Worm (Caenorhabditis elegans) whole organism, L4 larva: ENCODE data around the gene srw-72.
"Not testable (repeated sequence)": the region's sequence is repeated elsewhere in the genome, so short reads cannot be mapped to it uniquely, and the experiment has no call there.

ENCODE experiments used
- D1046.2 ChIP-seq: fragments of 200-800 bp; sonication (Bioruptor generic); IDR thresholded peaks from 2 replicates; pipeline ENCODE4 v1.3.6; 2022; ENCODE audit warnings: missing genetic modification characterization, missing compliant biosample characterization
- F10B5.3 ChIP-seq: sonication (generic microtip); optimal IDR thresholded peaks from 2 replicates; lab custom pipeline; 2016; ENCODE audit warnings: mild to moderate bottlenecking, missing genetic modification characterization, missing compliant biosample characterization
- F26F4.8 ChIP-seq: fragments of 200-800 bp; sonication (Bioruptor generic); conservative IDR thresholded peaks from 2 replicates; pipeline ENCODE4 v1.3.6; 2022; ENCODE audit warnings: missing genetic modification characterization, missing compliant biosample characterization
- R02D3.7 ChIP-seq: fragments of 150-350 bp; sonication (generic microtip); optimal IDR thresholded peaks from 3 replicates; lab custom pipeline; 2014; ENCODE audit warnings: missing biosample characterization, missing genetic modification characterization
- T20F7.1 ChIP-seq: fragments of 200-800 bp; sonication (Bioruptor generic); optimal IDR thresholded peaks from 2 replicates; lab custom pipeline; 2018; ENCODE audit warnings: mild to moderate bottlenecking, missing genetic modification characterization, missing compliant biosample characterization
- Y48G9A.11 ChIP-seq: fragments of 200-800 bp; sonication (Bioruptor generic); IDR thresholded peaks from 2 replicates; pipeline ENCODE4 v1.3.6; 2022; ENCODE audit warnings: missing genetic modification reagents, missing genetic modification characterization, missing compliant biosample characterization
- arid-1 ChIP-seq: fragments of 200-800 bp; sonication (Bioruptor generic); conservative IDR thresholded peaks from 2 replicates; pipeline ENCODE4 v1.3.6; 2022; ENCODE audit warnings: missing genetic modification reagents, missing genetic modification characterization, missing compliant biosample characterization
- ceh-32 ChIP-seq: sonication (generic microtip); optimal IDR thresholded peaks from 2 replicates; lab custom pipeline; 2016; ENCODE audit warnings: mild to moderate bottlenecking, missing genetic modification characterization, missing compliant biosample characterization; ENCODE audit not compliant: poor library complexity
- daf-16 ChIP-seq, 3 experiments: sonication (generic microtip); optimal IDR thresholded peaks; 2 replicates each; lab custom pipeline; 2016 to 2017; ENCODE audit warnings: missing genetic modification characterization in 3 of 3, missing genetic modification reagents in 3 of 3, mild to moderate bottlenecking in 2 of 3, missing compliant biosample characterization in 2 of 3, missing biosample characterization in 1 of 3, moderate library complexity in 1 of 3
- dmd-8 ChIP-seq: fragments of 200-800 bp; sonication (Bioruptor generic); IDR thresholded peaks from 2 replicates; pipeline ENCODE4 v1.3.6; 2022; ENCODE audit warnings: missing genetic modification characterization, missing compliant biosample characterization
- dve-1 ChIP-seq: sonication (generic microtip); optimal IDR thresholded peaks from 2 replicates; lab custom pipeline; 2017; ENCODE audit warnings: antibody characterized with exemption, mild to moderate bottlenecking, missing genetic modification characterization, missing compliant biosample characterization; ENCODE audit not compliant: insufficient read depth
- hif-1 ChIP-seq, 2 experiments: sonication (generic microtip); optimal IDR thresholded peaks; 2 replicates each; lab custom pipeline; 2016 to 2017; ENCODE audit warnings: missing compliant biosample characterization in 2 of 2, missing genetic modification characterization in 2 of 2, missing genetic modification reagents in 2 of 2, missing genotype in 2 of 2, mild to moderate bottlenecking in 1 of 2
- jun-1 ChIP-seq: fragments of 150-350 bp; optimal IDR thresholded peaks from 2 replicates; lab custom pipeline; 2014; ENCODE audit warnings: missing biosample characterization, missing genetic modification reagents, missing genetic modification characterization
- lim-7 ChIP-seq: fragments of 200-800 bp; sonication (Bioruptor generic); IDR thresholded peaks from 2 replicates; pipeline ENCODE4 v1.3.6; 2022; ENCODE audit warnings: missing genetic modification characterization, missing compliant biosample characterization
- lin-1 ChIP-seq: fragments of 200-800 bp; sonication (Bioruptor generic); IDR thresholded peaks from 2 replicates; pipeline ENCODE4 v1.3.6; 2022; ENCODE audit warnings: missing genetic modification reagents, missing genetic modification characterization, missing compliant biosample characterization
- lin-13 ChIP-seq: fragments of 150-350 bp; optimal IDR thresholded peaks from 2 replicates; lab custom pipeline; 2014; ENCODE audit warnings: missing biosample characterization, missing genetic modification reagents, missing genetic modification characterization
- lin-15B ChIP-seq: fragments of 150-350 bp; sonication (generic microtip); optimal IDR thresholded peaks from 3 replicates; lab custom pipeline; 2014; ENCODE audit warnings: missing biosample characterization, missing genetic modification characterization
- lin-38 ChIP-seq: fragments of 200-800 bp; sonication (Bioruptor generic); IDR thresholded peaks from 2 replicates; pipeline ENCODE4 v1.3.6; 2022; ENCODE audit warnings: missing genetic modification reagents, missing genetic modification characterization, missing compliant biosample characterization
- lin-39 ChIP-seq: fragments of 150-350 bp; optimal IDR thresholded peaks from 2 replicates; lab custom pipeline; 2014; ENCODE audit warnings: missing biosample characterization, missing genetic modification reagents, missing genetic modification characterization
- lsy-2 ChIP-seq, 2 experiments: fragments of 150-350 bp in 1 of 2; sonication (generic microtip) in 1 of 2; optimal IDR thresholded peaks; 2 replicates each; lab custom pipeline; 2014 to 2017; ENCODE audit warnings: missing biosample characterization in 2 of 2, missing genetic modification characterization in 2 of 2
- mes-2 ChIP-seq: sonication (generic microtip); optimal IDR thresholded peaks from 2 replicates; lab custom pipeline; 2016; ENCODE audit warnings: missing genotype, mild to moderate bottlenecking, missing genetic modification characterization, missing compliant biosample characterization; ENCODE audit not compliant: poor library complexity, severe bottlenecking
- mxl-2 ChIP-seq: fragments of 200-800 bp; sonication (Bioruptor generic); conservative IDR thresholded peaks from 2 replicates; pipeline ENCODE4 v1.3.6; 2022; ENCODE audit warnings: missing genetic modification reagents, missing genetic modification characterization, missing compliant biosample characterization
- nhr-102 ChIP-seq: sonication (generic microtip); optimal IDR thresholded peaks from 2 replicates; lab custom pipeline; 2016; ENCODE audit warnings: mild to moderate bottlenecking, missing genetic modification characterization, moderate library complexity, missing compliant biosample characterization
- nhr-11 ChIP-seq: fragments of 150-350 bp; optimal IDR thresholded peaks from 2 replicates; lab custom pipeline; 2014; ENCODE audit warnings: missing biosample characterization, missing genetic modification characterization
- nhr-28 ChIP-seq: fragments of 150-350 bp; optimal IDR thresholded peaks from 2 replicates; lab custom pipeline; 2014; ENCODE audit warnings: missing biosample characterization, missing genetic modification characterization
- nhr-48 ChIP-seq: sonication (generic microtip); optimal IDR thresholded peaks from 2 replicates; lab custom pipeline; 2016; ENCODE audit warnings: mild to moderate bottlenecking, missing genetic modification characterization, missing compliant biosample characterization
- nhr-6 ChIP-seq: fragments of 150-350 bp; optimal IDR thresholded peaks from 2 replicates; lab custom pipeline; 2014; ENCODE audit warnings: missing biosample characterization, missing genetic modification characterization
- php-3 ChIP-seq: fragments of 200-800 bp; sonication (Bioruptor generic); IDR thresholded peaks from 2 replicates; pipeline ENCODE4 v1.3.6; 2022; ENCODE audit warnings: missing genetic modification reagents, missing genetic modification characterization, missing compliant biosample characterization
- rbr-2 ChIP-seq: sonication (generic microtip); optimal IDR thresholded peaks from 2 replicates; lab custom pipeline; 2016; ENCODE audit warnings: missing genotype, missing genetic modification characterization, missing compliant biosample characterization
- set-16 ChIP-seq: fragments of 200-800 bp; sonication (Bioruptor generic); IDR thresholded peaks from 2 replicates; pipeline ENCODE4 v1.3.6; 2022; ENCODE audit warnings: missing genetic modification reagents, missing genetic modification characterization, missing compliant biosample characterization
- skn-1 ChIP-seq: fragments of 150-350 bp; optimal IDR thresholded peaks from 2 replicates; lab custom pipeline; 2014; ENCODE audit warnings: missing biosample characterization, missing genetic modification characterization
- snpc-1.2 ChIP-seq: fragments of 200-800 bp; sonication (Bioruptor generic); IDR thresholded peaks from 2 replicates; pipeline ENCODE4 v1.3.6; 2022; ENCODE audit warnings: missing genetic modification reagents, missing genetic modification characterization, missing compliant biosample characterization
- snpc-4 ChIP-seq: fragments of 150-350 bp; optimal IDR thresholded peaks from 2 replicates; lab custom pipeline; 2014; ENCODE audit warnings: missing biosample characterization, missing genetic modification characterization
- spr-1 ChIP-seq: sonication (generic microtip); optimal IDR thresholded peaks from 2 replicates; lab custom pipeline; 2016; ENCODE audit warnings: mild to moderate bottlenecking, missing genetic modification characterization, missing compliant biosample characterization
- spr-3 ChIP-seq: fragments of 200-800 bp; sonication (Bioruptor generic); optimal IDR thresholded peaks from 2 replicates; lab custom pipeline; 2018; ENCODE audit warnings: mild to moderate bottlenecking, missing genetic modification characterization, missing compliant biosample characterization
- unc-130 ChIP-seq: sonication (generic microtip); optimal IDR thresholded peaks from 2 replicates; lab custom pipeline; 2016; ENCODE audit warnings: missing genetic modification reagents, missing genetic modification characterization, missing compliant biosample characterization
- unc-62 ChIP-seq, 3 experiments: fragments of 150-350 bp in 1 of 3; sonication (generic microtip); optimal IDR thresholded peaks in 2 of 3; peaks in 1 of 3; 1 replicate in 1 of 3; 2 replicates in 2 of 3; lab custom pipeline; 2014 to 2017; ENCODE audit warnings: missing biosample characterization in 3 of 3, missing genetic modification characterization in 3 of 3, missing genetic modification reagents in 3 of 3, missing genotype in 1 of 3
- vab-7 ChIP-seq: fragments of 200-800 bp; sonication (Bioruptor generic); IDR thresholded peaks from 2 replicates; pipeline ENCODE4 v1.3.6; 2022; ENCODE audit warnings: missing genetic modification reagents, missing genetic modification characterization, missing compliant biosample characterization
- zip-11 ChIP-seq: fragments of 200-800 bp; sonication (Bioruptor generic); IDR thresholded peaks from 2 replicates; pipeline ENCODE4 v1.3.6; 2022; ENCODE audit warnings: missing genetic modification characterization, missing compliant biosample characterization

Gene srw-72

DNA sequence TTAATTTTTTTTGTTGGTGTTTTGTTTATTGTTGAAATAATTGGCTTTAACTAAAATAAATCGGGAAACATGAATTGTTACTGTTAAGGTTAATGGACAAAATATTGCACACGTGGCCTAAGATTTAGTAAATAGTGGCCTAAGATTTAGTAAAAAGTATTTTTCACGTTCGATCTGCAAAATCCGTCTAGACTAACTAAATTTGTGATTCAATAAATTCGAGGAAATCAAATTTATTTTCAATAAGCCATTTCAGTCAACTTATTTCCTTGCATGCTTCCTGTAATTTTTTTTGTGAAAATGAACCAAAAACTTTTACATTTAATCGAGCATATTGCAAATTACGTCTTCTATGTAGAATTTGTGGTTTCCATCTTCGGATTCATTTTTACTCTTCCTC is at the start of gene srw-72:
Gene srw-72, plus strand, starts transcription at position 301 of the 400 bp plus-strand sequence.
- TF ChIP-seq F26F4.8 (no peak), lin-13 (no peak), lsy-2 (tag; optimal IDR thresholded peaks at IDR 0.05; lab: Kevin White, UChicago) (no peak), rbr-2 (tag; lab: Kevin White, UChicago) (no peak), zip-11 (GFP tag; lab: Robert Waterston, UW) (no peak), mes-2 (no peak), T20F7.1 (GFP tag; lab: Kevin White, UChicago) (no peak), D1046.2 (GFP tag; lab: Robert Waterston, UW) (no peak), lin-38 (no peak), lin-15B (tag; lab: Kevin White, UChicago) (no peak), hif-1 (tag; optimal IDR thresholded peaks at IDR 0.05; lab: Kevin White, UChicago) (no peak), lin-1 (GFP tag; lab: Robert Waterston, UW) (no peak), arid-1 (GFP tag; lab: Robert Waterston, UW) (no peak), nhr-6 (tag; lab: Kevin White, UChicago) (no peak), spr-1 (no peak)

DNA sequence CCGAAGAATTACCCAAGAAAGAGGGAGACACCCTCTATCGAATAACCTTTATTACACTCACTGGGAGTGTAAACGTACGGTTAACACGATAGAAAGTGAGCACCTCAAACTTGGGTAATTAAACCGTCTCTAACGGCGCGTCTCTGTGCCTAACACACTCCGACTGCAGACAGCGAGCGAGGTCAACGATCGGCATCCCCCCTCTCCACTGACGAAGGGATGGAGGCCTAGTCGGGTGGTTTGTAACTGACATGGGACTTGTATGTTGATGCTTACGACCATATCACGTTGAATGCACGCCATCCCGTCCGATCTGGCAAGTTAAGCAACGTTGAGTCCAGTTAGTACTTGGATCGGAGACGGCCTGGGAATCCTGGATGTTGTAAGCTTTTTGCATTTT is 38.2 kb upstream of the srw-72 start:
- peak in 1 of 2 experiments; percentile 22 for TF ChIP-seq unc-62 (GFP tag; optimal IDR thresholded peaks at IDR 0.05 in 1 of 2; lab: Kevin White, UChicago)
- TF ChIP-seq unc-62 (tag; optimal IDR thresholded peaks at IDR 0.05; lab: Kevin White, UChicago): not testable (repeated sequence)
- peak; percentile 77 for TF ChIP-seq Y48G9A.11 (GFP tag; lab: Robert Waterston, UW)
- TF ChIP-seq lim-7 (GFP tag; lab: Robert Waterston, UW): peak; percentile 54; the same call in 1 of the 2 replicates
- TF ChIP-seq, all 104 proteins: peak for 3; not testable (repeated sequence) for 101

DNA sequence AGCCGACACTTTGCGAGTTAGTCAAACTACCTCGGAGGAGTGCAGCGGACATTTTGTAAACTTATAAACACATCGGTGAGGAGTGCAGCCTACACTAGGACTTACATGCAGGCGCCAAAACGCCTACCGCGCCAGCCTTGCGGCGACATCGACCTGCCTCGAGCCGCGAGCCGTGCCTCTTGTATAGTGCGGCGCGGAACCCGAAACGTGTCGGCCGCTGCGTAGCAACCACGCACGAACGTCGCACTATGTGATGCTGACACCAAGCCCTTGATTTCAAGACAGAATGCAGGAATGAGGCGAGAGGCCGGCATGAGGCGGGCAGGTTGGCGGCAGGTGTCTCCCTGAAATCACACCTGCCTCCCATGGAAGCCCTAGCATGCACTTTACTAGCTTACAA is 37.6 kb upstream of the srw-72 start:
- TF ChIP-seq set-16 (GFP tag; lab: Robert Waterston, UW) (peak; percentile 84), lin-13 (no peak), skn-1 (tag; lab: Kevin White, UChicago) (no peak)

DNA sequence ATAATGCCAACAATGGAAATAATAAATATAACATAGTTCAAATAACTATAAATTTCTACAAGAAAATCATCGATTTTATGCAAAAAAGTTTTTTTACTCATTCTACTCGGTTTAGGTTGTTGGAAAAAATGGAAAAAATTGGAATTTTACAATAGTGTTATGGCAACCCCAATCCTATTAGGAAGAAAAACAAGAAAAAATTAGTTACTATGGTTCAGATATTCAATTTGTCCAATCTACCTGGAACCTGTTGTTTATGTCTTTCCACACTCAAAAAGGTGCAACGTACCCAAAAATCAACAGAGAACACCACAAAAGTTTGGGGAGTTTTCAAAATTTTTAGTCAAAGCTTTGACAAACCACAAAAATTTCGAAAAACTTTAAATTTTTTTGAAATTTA is 36.8 kb upstream of the srw-72 start, which contains the start of gene T27C5.10:
Gene T27C5.10, minus strand, starts transcription at position 101 of the 400 bp plus-strand sequence.
- no peak for TF ChIP-seq nhr-28 (tag; lab: Kevin White, UChicago)
- TF ChIP-seq hif-1 (tag; optimal IDR thresholded peaks at IDR 0.05; lab: Kevin White, UChicago): no peak
- no peak for TF ChIP-seq dve-1 (tag; lab: Kevin White, UChicago)
- TF ChIP-seq mes-2: no peak
- no peak for TF ChIP-seq dmd-8 (GFP tag; lab: Robert Waterston, UW)
- TF ChIP-seq lin-1 (GFP tag; lab: Robert Waterston, UW): no peak
- TF ChIP-seq unc-130 (GFP tag; lab: Kevin White, UChicago): no peak
- no peak for TF ChIP-seq snpc-4 (tag; lab: Kevin White, UChicago)
- TF ChIP-seq T20F7.1 (GFP tag; lab: Kevin White, UChicago): no peak
- TF ChIP-seq R02D3.7 (tag; lab: Kevin White, UChicago): no peak
- TF ChIP-seq nhr-102 (tag; lab: Kevin White, UChicago): no peak
- TF ChIP-seq lin-39 (tag; lab: Kevin White, UChicago): no peak

DNA sequence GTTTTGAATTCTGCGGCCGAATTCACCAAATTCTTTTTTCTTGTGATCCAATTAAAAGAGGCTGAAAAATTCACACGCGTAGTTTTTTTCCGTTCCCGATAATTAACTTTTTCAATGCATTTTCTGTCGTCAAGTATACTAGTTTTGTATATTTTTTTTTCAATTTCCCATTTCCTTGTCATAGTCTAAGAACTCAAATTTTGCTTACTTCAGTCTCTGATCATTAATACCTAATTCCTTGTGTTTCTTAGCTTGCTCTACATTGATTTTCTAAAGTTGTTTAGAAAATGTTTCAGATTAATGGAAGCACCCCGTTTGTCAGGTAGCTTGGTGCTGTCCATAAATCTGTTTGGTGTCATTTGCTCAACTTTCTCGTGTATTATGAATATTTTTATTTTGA is 35.9 kb upstream of the srw-72 start, which contains the start of gene srbc-27:
Gene srbc-27, plus strand, starts transcription at position 301 of the 400 bp plus-strand sequence.
- TF ChIP-seq spr-3 (GFP tag; lab: Kevin White, UChicago) (no peak), nhr-48 (tag; lab: Kevin White, UChicago) (no peak), daf-16 (GFP tag; optimal IDR thresholded peaks at IDR 0.05; lab: Kevin White, UChicago) (no peak), daf-16 (tag; optimal IDR thresholded peaks at IDR 0.05; lab: Kevin White, UChicago) (no peak), snpc-4 (tag; lab: Kevin White, UChicago) (no peak), nhr-28 (tag; lab: Kevin White, UChicago) (no peak), php-3 (no peak), F26F4.8 (no peak), nhr-11 (tag; lab: Kevin White, UChicago) (no peak), jun-1 (tag; lab: Kevin White, UChicago) (no peak), ceh-32 (no peak), vab-7 (GFP tag; lab: Robert Waterston, UW) (no peak), snpc-1.2 (GFP tag; lab: Robert Waterston, UW) (no peak), skn-1 (tag; lab: Kevin White, UChicago) (no peak), unc-62 (GFP tag; optimal IDR thresholded peaks at IDR 0.05 in 1 of 2; lab: Kevin White, UChicago) (no peak), unc-62 (tag; optimal IDR thresholded peaks at IDR 0.05; lab: Kevin White, UChicago) (no peak), F10B5.3 (no peak), mxl-2 (no peak)
